Fruit fly (Drosophila melanogaster) whole organism: ENCODE results near the gene CG3630.

Source experiments
- CG8478 ChIP-seq: fragments of >200 bp; optimal IDR thresholded peaks from 2 replicates; lab custom pipeline; 2018; ENCODE audit warnings: inconsistent platforms
- Dll ChIP-seq: fragments of >200 bp; optimal IDR thresholded peaks from 2 replicates; lab custom pipeline; 2017
- EcR ChIP-seq, 2 experiments: fragments of >200 bp; optimal IDR thresholded peaks; 2 replicates each; lab custom pipeline; 2017; ENCODE audit warnings: missing biosample characterization in 2 of 2, missing genetic modification characterization in 2 of 2, missing genetic modification reagents in 2 of 2
- pan ChIP-seq: fragments of >200 bp; optimal IDR thresholded peaks from 2 replicates; lab custom pipeline; 2017
- psq ChIP-seq: fragments of >200 bp; optimal IDR thresholded peaks from 2 replicates; lab custom pipeline; 2017
- usp ChIP-seq: fragments of >200 bp; optimal IDR thresholded peaks from 2 replicates; lab custom pipeline; 2017; ENCODE audit warnings: missing biosample characterization, missing genetic modification characterization, mixed read lengths

DNA sequence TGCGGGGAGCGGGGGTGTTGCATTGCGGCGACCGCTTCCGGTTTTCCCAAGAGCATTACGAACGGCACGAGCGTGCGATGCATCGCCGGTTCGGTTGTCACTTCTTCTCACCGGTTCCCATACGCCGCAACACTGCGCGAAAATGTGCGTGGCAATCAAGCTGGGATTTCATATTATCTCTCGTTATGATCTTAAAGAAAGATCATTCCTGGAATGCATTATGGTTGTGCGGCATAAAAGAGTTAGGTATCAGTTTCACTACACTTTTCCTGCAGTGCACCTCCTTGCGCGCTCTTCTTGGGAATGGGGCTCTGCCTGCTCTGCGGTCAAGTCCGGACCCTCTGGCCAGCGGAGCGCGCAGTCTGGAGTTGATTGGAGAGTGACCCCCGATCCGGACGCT, 4.1 kb downstream of the CG3630 start:
- no peak for TF ChIP-seq CG8478
- TF ChIP-seq psq (lab: Kevin White, UChicago): no peak
- TF ChIP-seq pan (lab: Kevin White, UChicago): no peak
- TF ChIP-seq usp: no peak
- TF ChIP-seq EcR (GFP tag; optimal IDR thresholded peaks at IDR 0.05; lab: Kevin White, UChicago): no peak
- TF ChIP-seq Dll (lab: Kevin White, UChicago): no peak
